Fruit fly (Drosophila melanogaster): ENCODE results near the gene CG5292.

- TF ChIP-seq cyc (GFP tag; optimal IDR thresholded peaks at IDR 0.05) = no peak
- no peak for TF ChIP-seq CG3032 (tag; optimal IDR thresholded peaks at IDR 0.05)
- TF ChIP-seq Sox15 (GFP tag; optimal IDR thresholded peaks at IDR 0.05) = no peak
- TF ChIP-seq achi (GFP tag; optimal IDR thresholded peaks at IDR 0.05) = no peak
- TF ChIP-seq OdsH (GFP tag; optimal IDR thresholded peaks at IDR 0.05) = no peak
- no peak for TF ChIP-seq CG6854 (GFP tag; optimal IDR thresholded peaks at IDR 0.05)
- no peak for TF ChIP-seq vri (GFP tag; optimal IDR thresholded peaks at IDR 0.05)
- TF ChIP-seq Hr39 (GFP tag; optimal IDR thresholded peaks at IDR 0.05) = no peak
- no peak for TF ChIP-seq CG15336 (GFP tag; IDR thresholded peaks at IDR 0.05)
- no peak for TF ChIP-seq Eip93F (GFP tag; optimal IDR thresholded peaks at IDR 0.05)
- TF ChIP-seq fkh (GFP tag; optimal IDR thresholded peaks at IDR 0.05) = no peak
- TF ChIP-seq Eip78C (GFP tag) = no peak
- TF ChIP-seq fd85E (GFP tag; optimal IDR thresholded peaks at IDR 0.05) = no peak
- no peak for TF ChIP-seq fd59A (GFP tag; optimal IDR thresholded peaks at IDR 0.05)
Observed at dm6 chr3R:17127912-17128311, 23.7 kb upstream of the CG5292 start, which contains the start of gene CG31265.

Data from whole organism, prepupa.